Fruit fly (Drosophila melanogaster) whole organism, embryonic: ENCODE data around the gene CG7484.

Source experiments
- Antp ChIP-seq: fragments of 200-800 bp; sonication (Bioruptor generic); optimal IDR thresholded peaks from 3 replicates; lab custom pipeline; 2016; ENCODE audit warnings: missing biosample characterization, missing genetic modification characterization
- CG10366 ChIP-seq: fragments of 200-800 bp; sonication (Bioruptor generic); IDR thresholded peaks from 2 replicates; pipeline ENCODE4 v1.3.6; 2022; ENCODE audit warnings: missing biosample characterization, missing genetic modification characterization
- CG12219 ChIP-seq: fragments of 200-800 bp; sonication (Bioruptor generic); optimal IDR thresholded peaks from 3 replicates; lab custom pipeline; 2018; ENCODE audit warnings: missing biosample characterization, mild to moderate bottlenecking, missing genetic modification characterization
- CG14014 ChIP-seq: fragments of 200-800 bp; sonication (Bioruptor generic); IDR thresholded peaks from 2 replicates; pipeline ENCODE4 v1.3.6; 2022; ENCODE audit warnings: missing biosample characterization, missing genetic modification characterization
- CG15011 ChIP-seq: fragments of 200-800 bp; sonication (Bioruptor generic); optimal IDR thresholded peaks from 3 replicates; lab custom pipeline; 2018; ENCODE audit warnings: missing biosample characterization, mild to moderate bottlenecking, missing genetic modification characterization
- CG15696 ChIP-seq: fragments of 200-800 bp; sonication (Bioruptor generic); optimal IDR thresholded peaks from 2 replicates; lab custom pipeline; 2019; ENCODE audit warnings: missing biosample characterization, mild to moderate bottlenecking, missing genetic modification characterization, moderate library complexity
- CG16813 ChIP-seq: fragments of 200-800 bp; sonication (Bioruptor generic); IDR thresholded peaks from 3 replicates; pipeline ENCODE4 v1.3.6; 2022; ENCODE audit warnings: missing biosample characterization, missing genetic modification characterization; ENCODE audit not compliant: partially characterized antibody
- CG17568 ChIP-seq: fragments of 200-800 bp; sonication (Bioruptor generic); optimal IDR thresholded peaks from 2 replicates; lab custom pipeline; 2018; ENCODE audit warnings: missing biosample characterization, mild to moderate bottlenecking, missing genetic modification characterization, moderate library complexity
- CG17802 ChIP-seq: fragments of 200-800 bp; sonication (Bioruptor generic); optimal IDR thresholded peaks from 2 replicates; lab custom pipeline; 2018; ENCODE audit warnings: missing biosample characterization, mild to moderate bottlenecking, missing genetic modification characterization, moderate library complexity
- CG2199 ChIP-seq: fragments of 200-800 bp; sonication (Bioruptor generic); IDR thresholded peaks from 3 replicates; pipeline ENCODE4 v1.3.6; 2022; ENCODE audit warnings: missing biosample characterization, missing genetic modification characterization
- CG32767 ChIP-seq: fragments of 200-800 bp; sonication (Bioruptor generic); IDR thresholded peaks from 2 replicates; pipeline ENCODE4 v1.3.6; 2022; ENCODE audit warnings: missing biosample characterization, missing genetic modification characterization
- CG3995 ChIP-seq: fragments of 200-800 bp; sonication (Bioruptor generic); optimal IDR thresholded peaks from 3 replicates; lab custom pipeline; 2016; ENCODE audit warnings: missing biosample characterization, missing genetic modification characterization
- CG4328 ChIP-seq: fragments of 200-800 bp; sonication (Bioruptor generic); optimal IDR thresholded peaks from 3 replicates; lab custom pipeline; 2017; ENCODE audit warnings: missing biosample characterization, missing genetic modification reagents, missing genetic modification characterization
- CG4424 ChIP-seq: fragments of 200-800 bp; sonication (Bioruptor generic); optimal IDR thresholded peaks from 3 replicates; lab custom pipeline; 2016; ENCODE audit warnings: missing biosample characterization, missing genetic modification characterization
- CG6813 ChIP-seq: fragments of 200-800 bp; sonication (Bioruptor generic); optimal IDR thresholded peaks from 2 replicates; lab custom pipeline; 2017; ENCODE audit warnings: missing biosample characterization, missing genetic modification characterization, mild to moderate bottlenecking, moderate library complexity, missing genetic modification reagents
- CG8944 ChIP-seq: fragments of 200-800 bp; sonication (Bioruptor generic); optimal IDR thresholded peaks from 3 replicates; lab custom pipeline; 2016; ENCODE audit warnings: missing biosample characterization, missing genetic modification characterization
- CG9876 ChIP-seq: fragments of 200-800 bp; sonication (Bioruptor generic); optimal IDR thresholded peaks from 2 replicates; lab custom pipeline; 2016; ENCODE audit warnings: missing biosample characterization, missing genetic modification characterization
- Camta ChIP-seq: fragments of 200-800 bp; sonication (Bioruptor generic); optimal IDR thresholded peaks from 2 replicates; lab custom pipeline; 2016; ENCODE audit warnings: missing biosample characterization, missing genetic modification characterization
- CrebB ChIP-seq: fragments of 200-800 bp; sonication (Bioruptor generic); optimal IDR thresholded peaks from 3 replicates; lab custom pipeline; 2018; ENCODE audit warnings: missing biosample characterization, mild to moderate bottlenecking, missing genetic modification characterization
- Dip3 ChIP-seq: fragments of 200-800 bp; sonication (Bioruptor generic); optimal IDR thresholded peaks from 3 replicates; lab custom pipeline; 2016; ENCODE audit warnings: missing biosample characterization, missing genetic modification characterization
- Fer1 ChIP-seq: fragments of 200-800 bp; sonication (Bioruptor generic); optimal IDR thresholded peaks from 2 replicates; lab custom pipeline; 2017; ENCODE audit warnings: missing biosample characterization, mild to moderate bottlenecking, missing genetic modification characterization
- Hr3 ChIP-seq: fragments of 200-800 bp; sonication (Bioruptor generic); optimal IDR thresholded peaks from 3 replicates; lab custom pipeline; 2016; ENCODE audit warnings: missing biosample characterization, missing genetic modification characterization
- Hr39 ChIP-seq: fragments of >200 bp; optimal IDR thresholded peaks from 2 replicates; lab custom pipeline; 2017
- Lim3 ChIP-seq: fragments of 200-800 bp; sonication (Bioruptor generic); IDR thresholded peaks from 2 replicates; pipeline ENCODE4 v1.3.6; 2022; ENCODE audit warnings: missing biosample characterization, missing genetic modification characterization
- Rx ChIP-seq: fragments of 200-800 bp; sonication (Bioruptor generic); IDR thresholded peaks from 2 replicates; pipeline ENCODE4 v1.3.6; 2022; ENCODE audit warnings: missing biosample characterization, missing genetic modification characterization
- Side ChIP-seq: fragments of 200-800 bp; sonication (Bioruptor generic); optimal IDR thresholded peaks from 2 replicates; lab custom pipeline; 2016; ENCODE audit warnings: missing biosample characterization, missing genetic modification characterization
- Spps ChIP-seq: fragments of 200-800 bp; sonication (Bioruptor generic); optimal IDR thresholded peaks from 2 replicates; lab custom pipeline; 2018; ENCODE audit warnings: missing biosample characterization, mild to moderate bottlenecking, missing genetic modification characterization
- Sry-β ChIP-seq: fragments of 200-800 bp; sonication (Bioruptor generic); optimal IDR thresholded peaks from 2 replicates; lab custom pipeline; 2018; ENCODE audit warnings: missing biosample characterization, mild to moderate bottlenecking, missing genetic modification characterization, moderate library complexity
- TFAM ChIP-seq: fragments of 200-800 bp; sonication (Bioruptor generic); optimal IDR thresholded peaks from 2 replicates; lab custom pipeline; 2017; ENCODE audit warnings: missing biosample characterization, missing genetic modification characterization, inconsistent platforms
- bowl ChIP-seq: fragments of 200-800 bp; sonication (Bioruptor generic); IDR thresholded peaks from 2 replicates; pipeline ENCODE4 v1.3.6; 2022; ENCODE audit warnings: missing biosample characterization, missing genetic modification characterization
- br ChIP-seq: fragments of >200 bp; optimal IDR thresholded peaks from 2 replicates; lab custom pipeline; 2017
- croc ChIP-seq: fragments of 200-800 bp; sonication (Bioruptor generic); conservative IDR thresholded peaks from 3 replicates; pipeline ENCODE4 v1.3.6; 2022; ENCODE audit warnings: missing biosample characterization, missing genetic modification characterization
- crp ChIP-seq, 2 experiments: fragments of 200-800 bp; sonication (Bioruptor generic); optimal IDR thresholded peaks; 2 replicates in 1 of 2; 3 replicates in 1 of 2; lab custom pipeline; 2017; ENCODE audit warnings: missing biosample characterization in 2 of 2, missing genetic modification characterization in 2 of 2, mild to moderate bottlenecking in 1 of 2, moderate library complexity in 1 of 2
- da ChIP-seq: fragments of 200-800 bp; sonication (Bioruptor generic); optimal IDR thresholded peaks from 2 replicates; lab custom pipeline; 2016; ENCODE audit warnings: missing biosample characterization, missing genetic modification characterization
- dimm ChIP-seq: fragments of 200-800 bp; sonication (Bioruptor generic); IDR thresholded peaks from 2 replicates; pipeline ENCODE4 v1.3.6; 2022; ENCODE audit warnings: missing biosample characterization, missing genetic modification characterization
- emc ChIP-seq: fragments of 200-800 bp; sonication (Bioruptor generic); optimal IDR thresholded peaks from 2 replicates; lab custom pipeline; 2016; ENCODE audit warnings: missing biosample characterization, missing genetic modification characterization
- fru ChIP-seq: fragments of >200 bp; optimal IDR thresholded peaks from 2 replicates; lab custom pipeline; 2017
- gsb-n ChIP-seq: fragments of 200-800 bp; sonication (Bioruptor generic); optimal IDR thresholded peaks from 3 replicates; lab custom pipeline; 2018; ENCODE audit warnings: missing biosample characterization, mild to moderate bottlenecking, missing genetic modification characterization
- hb ChIP-seq: fragments of 200-800 bp; sonication (Bioruptor generic); IDR thresholded peaks from 3 replicates; pipeline ENCODE4 v1.3.6; 2022; ENCODE audit warnings: missing biosample characterization, missing genetic modification characterization; ENCODE audit not compliant: partially characterized antibody
- hth ChIP-seq: fragments of >200 bp; optimal IDR thresholded peaks from 2 replicates; lab custom pipeline; 2017; ENCODE audit warnings: inconsistent platforms
- ind ChIP-seq: fragments of 200-800 bp; sonication (Bioruptor generic); optimal IDR thresholded peaks from 3 replicates; lab custom pipeline; 2016; ENCODE audit warnings: missing biosample characterization, missing genetic modification characterization
- maf-S ChIP-seq: fragments of 200-800 bp; sonication (Bioruptor generic); optimal IDR thresholded peaks from 2 replicates; lab custom pipeline; 2016; ENCODE audit warnings: missing biosample characterization, missing genetic modification characterization
- nerfin-1 ChIP-seq: fragments of 200-800 bp; sonication (Bioruptor generic); optimal IDR thresholded peaks from 3 replicates; lab custom pipeline; 2019; ENCODE audit warnings: missing biosample characterization, mild to moderate bottlenecking, missing genetic modification characterization, moderate library complexity
- p53 ChIP-seq: fragments of 200-800 bp; sonication (Bioruptor generic); optimal IDR thresholded peaks from 2 replicates; lab custom pipeline; 2016; ENCODE audit warnings: missing biosample characterization, missing genetic modification characterization
- pfk ChIP-seq: fragments of 200-800 bp; sonication (Bioruptor generic); optimal IDR thresholded peaks from 2 replicates; lab custom pipeline; 2018; ENCODE audit warnings: missing biosample characterization, mild to moderate bottlenecking, missing genetic modification characterization, moderate library complexity
- pum ChIP-seq: fragments of 200-800 bp; sonication (Bioruptor generic); optimal IDR thresholded peaks from 2 replicates; lab custom pipeline; 2016; ENCODE audit warnings: missing biosample characterization, missing genetic modification characterization
- sisA ChIP-seq: fragments of 200-800 bp; sonication (Bioruptor generic); IDR thresholded peaks from 2 replicates; pipeline ENCODE4 v1.3.6; 2022; ENCODE audit warnings: missing biosample characterization, missing genetic modification characterization
- sqz ChIP-seq: fragments of 200-800 bp; sonication (Bioruptor generic); optimal IDR thresholded peaks from 3 replicates; lab custom pipeline; 2018; ENCODE audit warnings: missing biosample characterization, mild to moderate bottlenecking, missing genetic modification characterization
- vnd ChIP-seq: fragments of 200-800 bp; sonication (Bioruptor generic); IDR thresholded peaks from 3 replicates; pipeline ENCODE4 v1.3.6; 2022; ENCODE audit warnings: missing biosample characterization, missing genetic modification characterization; ENCODE audit not compliant: partially characterized antibody
- wor ChIP-seq: fragments of 200-800 bp; sonication (Bioruptor generic); IDR thresholded peaks from 2 replicates; pipeline ENCODE4 v1.3.6; 2022; ENCODE audit warnings: missing biosample characterization, missing genetic modification characterization
- zen ChIP-seq: fragments of 200-800 bp; sonication (Bioruptor generic); optimal IDR thresholded peaks from 3 replicates; lab custom pipeline; 2018; ENCODE audit warnings: missing biosample characterization, mild to moderate bottlenecking, missing genetic modification characterization, moderate library complexity

The CG7484 gene

dm6 chr3L:17610896-17611711 lies 43.3 kb upstream of the CG7484 start (continued):
- no peak for TF ChIP-seq CG15011 (GFP tag; lab: Kevin White, UChicago)
- TF ChIP-seq zen: peak; percentile 47
- TF ChIP-seq CG3995 (GFP tag; lab: Kevin White, UChicago): no peak
- TF ChIP-seq sqz (GFP tag; lab: Kevin White, UChicago): peak; percentile 68
- TF ChIP-seq CG4424: peak; percentile 73
- no peak for TF ChIP-seq emc (GFP tag; lab: Kevin White, UChicago)
- TF ChIP-seq nerfin-1: peak; percentile 74
- peak in 1 of 2 experiments; percentile 6 for TF ChIP-seq crp (GFP tag; optimal IDR thresholded peaks at IDR 0.05; lab: Kevin White, UChicago)
- TF ChIP-seq CG8944: no peak
- no peak for TF ChIP-seq br (lab: Kevin White, UChicago)
- no peak for TF ChIP-seq Side (GFP tag; lab: Kevin White, UChicago)
- TF ChIP-seq bowl: no peak
- no peak for TF ChIP-seq TFAM (GFP tag; lab: Kevin White, UChicago)
- no peak for TF ChIP-seq CG14014
- peak; percentile 12 for TF ChIP-seq CG4328 (GFP tag; lab: Kevin White, UChicago)
- peak; percentile 46; the same call in 1 of the 2 replicates for TF ChIP-seq sisA (GFP tag; lab: Robert Waterston, UW)
- peak; percentile 21; the same call in 1 of the 2 replicates for TF ChIP-seq CG10366 (GFP tag; lab: Robert Waterston, UW)
- TF ChIP-seq CG9876: no peak
- no peak for TF ChIP-seq CG12219 (GFP tag; lab: Kevin White, UChicago)
- TF ChIP-seq Rx (GFP tag; lab: Robert Waterston, UW): no peak
- no peak for TF ChIP-seq fru
- TF ChIP-seq CG17802 (tag; lab: Kevin White, UChicago): no peak
- peak; percentile 71 for TF ChIP-seq Hr3 (GFP tag; lab: Kevin White, UChicago)
- TF ChIP-seq pum (GFP tag; lab: Kevin White, UChicago): no peak
- peak; percentile 67 for TF ChIP-seq Spps (tag; lab: Kevin White, UChicago)
- no peak for TF ChIP-seq hth
- peak; percentile 68 for TF ChIP-seq gsb-n
- peak; percentile 34 for TF ChIP-seq Fer1 (GFP tag; lab: Kevin White, UChicago)
- no peak for TF ChIP-seq CG16813
- TF ChIP-seq da (GFP tag; lab: Kevin White, UChicago): no peak
- no peak for TF ChIP-seq Lim3 (GFP tag; lab: Robert Waterston, UW)
- peak; percentile 47 for TF ChIP-seq CG6813 (GFP tag; lab: Kevin White, UChicago)
- peak; percentile 8; the same call in 1 of the 2 replicates for TF ChIP-seq dimm
- no peak for TF ChIP-seq vnd (GFP tag; lab: Robert Waterston, UW)
- peak; percentile 38; the same call in 1 of the 2 replicates for TF ChIP-seq wor (GFP tag; lab: Robert Waterston, UW)
- no peak for TF ChIP-seq Dip3
- no peak for TF ChIP-seq pfk
- no peak for TF ChIP-seq CG2199 (GFP tag; lab: Robert Waterston, UW)
- TF ChIP-seq croc (GFP tag; lab: Robert Waterston, UW): peak; percentile 45; the same call in 2 of the 3 replicates
- no peak for TF ChIP-seq Camta (GFP tag; lab: Kevin White, UChicago)
- TF ChIP-seq CG17568 (GFP tag; lab: Kevin White, UChicago): peak; percentile 1
- TF ChIP-seq CG32767: 0 out of 2 replicates have a peak, but pooled peaks have one; percentile 24
- TF ChIP-seq CG15696 (tag; lab: Kevin White, UChicago): peak; percentile 34
- no peak for TF ChIP-seq p53
- TF ChIP-seq CrebB (tag; lab: Kevin White, UChicago): no peak
- TF ChIP-seq maf-S (GFP tag; lab: Kevin White, UChicago): no peak
- TF ChIP-seq Sry-β (GFP tag; lab: Kevin White, UChicago): no peak
- no peak for TF ChIP-seq Antp (GFP tag; lab: Kevin White, UChicago)
- TF ChIP-seq Hr39: no peak
- no peak for TF ChIP-seq hb
- peak; percentile 41 for TF ChIP-seq ind (GFP tag; lab: Kevin White, UChicago)
